Worm (Caenorhabditis elegans) whole organism, midembryonic: ENCODE data around the gene fsn-1.

Source experiments
- T22C8.4 ChIP-seq: fragments of 200-800 bp; sonication (Bioruptor generic); IDR thresholded peaks from 2 replicates; pipeline ENCODE4 v1.3.6; 2022; ENCODE audit warnings: missing genetic modification characterization, missing compliant biosample characterization
- cog-1 ChIP-seq: sonication (generic microtip); optimal IDR thresholded peaks from 2 replicates; lab custom pipeline; 2016; ENCODE audit warnings: missing genetic modification characterization, missing compliant biosample characterization
- flt-1 ChIP-seq: fragments of 200-800 bp; sonication (Bioruptor generic); IDR thresholded peaks from 2 replicates; pipeline ENCODE4 v1.3.6; 2022; ENCODE audit warnings: missing genetic modification characterization, missing compliant biosample characterization
- klf-2 ChIP-seq: fragments of 200-800 bp; sonication (Bioruptor generic); conservative IDR thresholded peaks from 2 replicates; pipeline ENCODE4 v1.3.6; 2022; ENCODE audit warnings: missing genetic modification reagents, missing genetic modification characterization, missing compliant biosample characterization
- med-1 ChIP-seq: sonication (generic microtip); optimal IDR thresholded peaks from 2 replicates; lab custom pipeline; 2017; ENCODE audit warnings: missing genetic modification characterization, mild to moderate bottlenecking, missing compliant biosample characterization, antibody characterized with exemption, missing genetic modification reagents; ENCODE audit not compliant: insufficient read depth
- ref-1 ChIP-seq: fragments of 200-800 bp; sonication (Bioruptor generic); conservative IDR thresholded peaks from 2 replicates; pipeline ENCODE4 v1.3.6; 2022; ENCODE audit warnings: missing genetic modification reagents, missing genetic modification characterization, missing compliant biosample characterization
- tab-1 ChIP-seq: fragments of 200-800 bp; sonication (Bioruptor generic); IDR thresholded peaks from 2 replicates; pipeline ENCODE4 v1.3.6; 2022; ENCODE audit warnings: missing genetic modification characterization, missing compliant biosample characterization
- ztf-23 ChIP-seq: fragments of 200-800 bp; sonication (Bioruptor generic); IDR thresholded peaks from 2 replicates; pipeline ENCODE4 v1.3.6; 2022; ENCODE audit warnings: missing genetic modification reagents, missing genetic modification characterization, missing compliant biosample characterization
- ztf-29 ChIP-seq: fragments of 200-800 bp; sonication (Bioruptor generic); IDR thresholded peaks from 2 replicates; pipeline ENCODE4 v1.3.6; 2022; ENCODE audit warnings: missing genetic modification reagents, missing genetic modification characterization, missing compliant biosample characterization

Gene fsn-1

ce11 chrIII:4948631-4949030 is 11.5 kb downstream of the fsn-1 start:
- TF ChIP-seq tab-1 (GFP tag; lab: Robert Waterston, UW) (no peak), ztf-23 (GFP tag; lab: Robert Waterston, UW) (0 out of 2 replicates have a peak, but pooled peaks have one; percentile 45), flt-1 (peak; percentile 66), klf-2 (GFP tag; lab: Robert Waterston, UW) (no peak)

ce11 chrIII:4950345-4950744 is 13.2 kb downstream of the fsn-1 start:
- TF ChIP-seq flt-1, result no peak
- TF ChIP-seq med-1 (GFP tag; lab: Kevin White, UChicago), result no peak
- TF ChIP-seq tab-1 (GFP tag; lab: Robert Waterston, UW), result no peak
- TF ChIP-seq ztf-23 (GFP tag; lab: Robert Waterston, UW), result no peak
- no peak for TF ChIP-seq ref-1 (GFP tag; lab: Robert Waterston, UW)
- no peak for TF ChIP-seq ztf-29 (GFP tag; lab: Robert Waterston, UW)
- TF ChIP-seq klf-2 (GFP tag; lab: Robert Waterston, UW), result no peak
- TF ChIP-seq T22C8.4 (GFP tag; lab: Robert Waterston, UW), result no peak
- TF ChIP-seq cog-1 (tag; lab: Kevin White, UChicago), result no peak

ce11 chrIII:4951210-4951609 is 14.1 kb downstream of the fsn-1 start:
- no peak for TF ChIP-seq ref-1 (GFP tag; lab: Robert Waterston, UW)
- TF ChIP-seq flt-1, result no peak
- no peak for TF ChIP-seq ztf-23 (GFP tag; lab: Robert Waterston, UW)
- no peak for TF ChIP-seq klf-2 (GFP tag; lab: Robert Waterston, UW)
- TF ChIP-seq ztf-29 (GFP tag; lab: Robert Waterston, UW), result no peak
- TF ChIP-seq med-1 (GFP tag; lab: Kevin White, UChicago), result no peak

ce11 chrIII:4951824-4952223 is 14.7 kb downstream of the fsn-1 start, which contains the start of gene flh-2:
Gene flh-2, plus strand, starts transcription at chrIII:4952124.
- no peak for TF ChIP-seq tab-1 (GFP tag; lab: Robert Waterston, UW)
- TF ChIP-seq ref-1 (GFP tag; lab: Robert Waterston, UW), result no peak
- TF ChIP-seq ztf-23 (GFP tag; lab: Robert Waterston, UW), result no peak
- TF ChIP-seq flt-1, result no peak
- no peak for TF ChIP-seq med-1 (GFP tag; lab: Kevin White, UChicago)
- no peak for TF ChIP-seq cog-1 (tag; lab: Kevin White, UChicago)
- no peak for TF ChIP-seq ztf-29 (GFP tag; lab: Robert Waterston, UW)
- no peak for TF ChIP-seq T22C8.4 (GFP tag; lab: Robert Waterston, UW)
- no peak for TF ChIP-seq klf-2 (GFP tag; lab: Robert Waterston, UW)

- TF ChIP-seq med-1 (GFP tag; lab: Kevin White, UChicago), result no peak
- TF ChIP-seq cog-1 (tag; lab: Kevin White, UChicago), result no peak
- TF ChIP-seq klf-2 (GFP tag; lab: Robert Waterston, UW), result no peak
- TF ChIP-seq tab-1 (GFP tag; lab: Robert Waterston, UW), result no peak
- no peak for TF ChIP-seq ztf-29 (GFP tag; lab: Robert Waterston, UW)
- no peak for TF ChIP-seq T22C8.4 (GFP tag; lab: Robert Waterston, UW)
- no peak for TF ChIP-seq flt-1
- no peak for TF ChIP-seq ztf-23 (GFP tag; lab: Robert Waterston, UW)
- no peak for TF ChIP-seq ref-1 (GFP tag; lab: Robert Waterston, UW)
These were observed 15.8 kb downstream of the fsn-1 start for ce11 chrIII:4952970-4953369.

ce11 chrIII:4956566-4956965 is 19.4 kb downstream of the fsn-1 start, which contains the start of gene C26E6.1:
Gene C26E6.1, plus strand, starts transcription at chrIII:4956866.
- TF ChIP-seq tab-1 (GFP tag; lab: Robert Waterston, UW) (no peak), cog-1 (tag; lab: Kevin White, UChicago) (no peak)

- TF ChIP-seq ref-1 (GFP tag; lab: Robert Waterston, UW), result no peak
- TF ChIP-seq ztf-29 (GFP tag; lab: Robert Waterston, UW), result no peak
- TF ChIP-seq T22C8.4 (GFP tag; lab: Robert Waterston, UW), result no peak
- no peak for TF ChIP-seq tab-1 (GFP tag; lab: Robert Waterston, UW)
- TF ChIP-seq med-1 (GFP tag; lab: Kevin White, UChicago), result no peak
- TF ChIP-seq flt-1, result no peak
- TF ChIP-seq cog-1 (tag; lab: Kevin White, UChicago), result no peak
- TF ChIP-seq ztf-23 (GFP tag; lab: Robert Waterston, UW), result no peak
- no peak for TF ChIP-seq klf-2 (GFP tag; lab: Robert Waterston, UW)
These were observed 23.1 kb downstream of the fsn-1 start, which contains the start of gene C27F2.4 for ce11 chrIII:4960204-4960603. Gene C27F2.4, minus strand, starts transcription at chrIII:4960304.

ce11 chrIII:4961281-4961680 is 24.2 kb downstream of the fsn-1 start:
- TF ChIP-seq ref-1 (GFP tag; lab: Robert Waterston, UW) (no peak), tab-1 (GFP tag; lab: Robert Waterston, UW) (no peak), ztf-23 (GFP tag; lab: Robert Waterston, UW) (no peak), cog-1 (tag; lab: Kevin White, UChicago) (no peak), ztf-29 (GFP tag; lab: Robert Waterston, UW) (no peak), klf-2 (GFP tag; lab: Robert Waterston, UW) (no peak), med-1 (GFP tag; lab: Kevin White, UChicago) (no peak), T22C8.4 (GFP tag; lab: Robert Waterston, UW) (no peak), flt-1 (no peak)

ce11 chrIII:4962393-4962792 is 25.3 kb downstream of the fsn-1 start, which contains the start of gene vps-22:
Gene vps-22, minus strand, starts transcription at chrIII:4962493.
- TF ChIP-seq ztf-29 (GFP tag; lab: Robert Waterston, UW) (no peak), flt-1 (no peak), cog-1 (tag; lab: Kevin White, UChicago) (no peak), ref-1 (GFP tag; lab: Robert Waterston, UW) (no peak), T22C8.4 (GFP tag; lab: Robert Waterston, UW) (no peak), klf-2 (GFP tag; lab: Robert Waterston, UW) (no peak), ztf-23 (GFP tag; lab: Robert Waterston, UW) (no peak), tab-1 (GFP tag; lab: Robert Waterston, UW) (no peak), med-1 (GFP tag; lab: Kevin White, UChicago) (no peak)
